Fruit fly (Drosophila melanogaster) whole organism, larva: ENCODE results near the gene KLHL18.
A peak's percentile ranks its signal among the peaks of the same experiment; 100 is the strongest.

Experiments used
- noc ChIP-seq: fragments of 200-800 bp; sonication (Bioruptor generic); optimal IDR thresholded peaks from 3 replicates; lab custom pipeline; 2019; ENCODE audit warnings: missing biosample characterization, mild to moderate bottlenecking, missing genetic modification characterization, moderate library complexity

The KLHL18 gene

dm6 chr3R:12010202-12010824 lies at the start of gene KLHL18, which contains the start of gene GCC185:
Gene KLHL18, minus strand, starts transcription at chr3R:12010434.
Gene GCC185, plus strand, starts transcription at chr3R:12010772.
- TF ChIP-seq noc (tag; lab: Kevin White, UChicago): peak; percentile 83

dm6 chr3R:12049113-12049512 lies 38.9 kb upstream of the KLHL18 start, which contains the start of gene CG14739:
Gene CG14739, minus strand, starts transcription at chr3R:12049213.
- TF ChIP-seq noc (tag; lab: Kevin White, UChicago): no peak

dm6 chr3R:12040228-12040627 lies 30.0 kb upstream of the KLHL18 start, which contains the start of gene CG14736:
Gene CG14736, plus strand, starts transcription at chr3R:12040528.
- TF ChIP-seq noc (tag; lab: Kevin White, UChicago): no peak

dm6 chr3R:12032842-12033241 lies 22.6 kb upstream of the KLHL18 start, which contains the start of gene ssp5:
Gene ssp5, plus strand, starts transcription at chr3R:12033142.
- TF ChIP-seq noc (tag; lab: Kevin White, UChicago): no peak

- TF ChIP-seq noc (tag; lab: Kevin White, UChicago): no peak
These were observed 21.4 kb upstream of the KLHL18 start, which contains the start of the genes CG31358, CG42504 and CG42505 for dm6 chr3R:12031657-12032056. Gene CG31358, minus strand, starts transcription at chr3R:12031757. Gene CG42504, minus strand, starts transcription at chr3R:12031757. Gene CG42505, minus strand, starts transcription at chr3R:12031757.

- TF ChIP-seq noc (tag; lab: Kevin White, UChicago): no peak
These were observed 10.8 kb upstream of the KLHL18 start for dm6 chr3R:12020987-12021386.

- TF ChIP-seq noc (tag; lab: Kevin White, UChicago): no peak
These were observed 6.6 kb upstream of the KLHL18 start, which contains the start of the genes DCAF12 and Spt3 for dm6 chr3R:12016828-12017280. Gene DCAF12, minus strand, starts transcription at chr3R:12017031. Gene Spt3, plus strand, starts transcription at chr3R:12017156.

dm6 chr3R:12006417-12006816 lies 3.8 kb downstream of the KLHL18 start:
- no peak for TF ChIP-seq noc (tag; lab: Kevin White, UChicago)

dm6 chr3R:12005417-12005816 lies 4.8 kb downstream of the KLHL18 start, which contains the start of gene Tk:
Gene Tk, minus strand, starts transcription at chr3R:12005473.
- no peak for TF ChIP-seq noc (tag; lab: Kevin White, UChicago)

- TF ChIP-seq noc (tag; lab: Kevin White, UChicago): no peak
These were observed 11.2 kb downstream of the KLHL18 start, which contains the start of gene Ect3 for dm6 chr3R:11999074-11999473. Gene Ect3, plus strand, starts transcription at chr3R:11999278.

dm6 chr3R:11998130-11998529 lies 12.1 kb downstream of the KLHL18 start:
- TF ChIP-seq noc (tag; lab: Kevin White, UChicago): no peak

- TF ChIP-seq noc (tag; lab: Kevin White, UChicago): no peak
These were observed 17.1 kb downstream of the KLHL18 start, which contains the start of gene mfas for dm6 chr3R:11992934-11993670. Gene mfas, minus strand, starts transcription at chr3R:11993315.

- no peak for TF ChIP-seq noc (tag; lab: Kevin White, UChicago)
These were observed 18.6 kb downstream of the KLHL18 start for dm6 chr3R:11991538-11992164.

dm6 chr3R:11989996-11990395 lies 20.2 kb downstream of the KLHL18 start:
- TF ChIP-seq noc (tag; lab: Kevin White, UChicago): no peak

- TF ChIP-seq noc (tag; lab: Kevin White, UChicago): no peak
These were observed 21.0 kb downstream of the KLHL18 start for dm6 chr3R:11989206-11989605.
